Worm (Caenorhabditis elegans) whole organism, L1 larva: ENCODE data around the gene tram-1.

Source experiments
- C16A3.4 ChIP-seq: fragments of 150-350 bp; optimal IDR thresholded peaks from 2 replicates; lab custom pipeline; 2014; ENCODE audit warnings: missing biosample characterization, missing genetic modification characterization
- F16B12.6 ChIP-seq: fragments of 150-350 bp; optimal IDR thresholded peaks from 2 replicates; lab custom pipeline; 2014; ENCODE audit warnings: missing biosample characterization, missing genetic modification characterization
- Y116A8C.19 ChIP-seq: sonication (generic microtip); optimal IDR thresholded peaks from 2 replicates; lab custom pipeline; 2016; ENCODE audit warnings: missing compliant biosample characterization, missing genetic modification characterization, borderline replicate concordance
- aly-2 ChIP-seq: fragments of 150-350 bp; optimal IDR thresholded peaks from 2 replicates; lab custom pipeline; 2014; ENCODE audit warnings: missing biosample characterization, missing genetic modification characterization
- blmp-1 ChIP-seq: fragments of 150-350 bp; optimal IDR thresholded peaks from 2 replicates; lab custom pipeline; 2014; ENCODE audit warnings: missing biosample characterization, missing genetic modification characterization
- ceh-82 ChIP-seq, 3 experiments: fragments of 150-350 bp in 1 of 3; sonication (generic microtip) in 2 of 3; optimal IDR thresholded peaks; 2 replicates each; lab custom pipeline; 2014 to 2017; ENCODE audit warnings: missing biosample characterization in 3 of 3, missing genetic modification characterization in 3 of 3
- ceh-88 ChIP-seq: fragments of 200-800 bp; sonication (Bioruptor generic); IDR thresholded peaks from 2 replicates; pipeline ENCODE4 v1.3.6; 2022; ENCODE audit warnings: missing genetic modification characterization, missing compliant biosample characterization
- dpl-1 ChIP-seq, 3 experiments: fragments of 150-350 bp in 2 of 3; sonication (generic microtip) in 1 of 3; optimal IDR thresholded peaks; 2 replicates each; lab custom pipeline; 2014 to 2017; ENCODE audit warnings: missing biosample characterization in 3 of 3, missing genetic modification characterization in 3 of 3, missing genetic modification reagents in 3 of 3
- dsc-1 ChIP-seq: sonication (generic microtip); optimal IDR thresholded peaks from 2 replicates; lab custom pipeline; 2016; ENCODE audit warnings: mild to moderate bottlenecking, missing genetic modification characterization, missing compliant biosample characterization
- efl-1 ChIP-seq, 4 experiments: fragments of 150-350 bp; optimal IDR thresholded peaks in 3 of 4; peaks in 1 of 4; 1 replicate in 1 of 4; 2 replicates in 3 of 4; lab custom pipeline; 2014; ENCODE audit warnings: missing biosample characterization in 2 of 4, missing genetic modification characterization in 2 of 4, missing genetic modification reagents in 2 of 4
- elt-2 ChIP-seq: sonication (generic microtip); optimal IDR thresholded peaks from 2 replicates; lab custom pipeline; 2016; ENCODE audit warnings: missing genetic modification characterization, mild to moderate bottlenecking, inconsistent platforms, missing compliant biosample characterization, missing genetic modification reagents
- elt-3 ChIP-seq, 6 experiments: fragments of 150-350 bp in 1 of 6; sonication (generic microtip); optimal IDR thresholded peaks; 2 replicates each; lab custom pipeline; 2017 to 2018; ENCODE audit warnings: missing biosample characterization in 6 of 6, missing genetic modification characterization in 6 of 6, inconsistent platforms in 1 of 6
- ets-5 ChIP-seq: fragments of 200-800 bp; sonication (Bioruptor generic); IDR thresholded peaks from 2 replicates; pipeline ENCODE4 v1.3.6; 2022; ENCODE audit warnings: missing genetic modification characterization, missing compliant biosample characterization
- fkh-10 ChIP-seq: sonication (generic microtip); optimal IDR thresholded peaks from 2 replicates; lab custom pipeline; 2017; ENCODE audit warnings: missing biosample characterization, missing genetic modification reagents, missing genetic modification characterization
- fkh-4 ChIP-seq: sonication (generic microtip); optimal IDR thresholded peaks from 2 replicates; lab custom pipeline; 2016; ENCODE audit warnings: missing compliant biosample characterization, missing genetic modification characterization, borderline replicate concordance
- fkh-8 ChIP-seq: sonication (generic microtip); optimal IDR thresholded peaks from 2 replicates; lab custom pipeline; 2016; ENCODE audit warnings: mild to moderate bottlenecking, missing genetic modification characterization, missing compliant biosample characterization
- irx-1 ChIP-seq: sonication (generic microtip); optimal IDR thresholded peaks from 2 replicates; lab custom pipeline; 2016; ENCODE audit warnings: missing genetic modification characterization, missing compliant biosample characterization
- isw-1 ChIP-seq: fragments of 200-800 bp; sonication (Bioruptor generic); IDR thresholded peaks from 2 replicates; pipeline ENCODE4 v1.3.6; 2022; ENCODE audit warnings: missing genetic modification characterization, missing compliant biosample characterization
- jun-1 ChIP-seq: fragments of 150-350 bp; optimal IDR thresholded peaks from 2 replicates; lab custom pipeline; 2014; ENCODE audit warnings: missing biosample characterization, missing genetic modification reagents, missing genetic modification characterization
- lin-14 ChIP-seq: fragments of 200-800 bp; sonication (Bioruptor generic); optimal IDR thresholded peaks from 2 replicates; lab custom pipeline; 2018; ENCODE audit warnings: mild to moderate bottlenecking, missing genetic modification characterization, moderate library complexity, missing compliant biosample characterization
- lin-15B ChIP-seq: fragments of 150-350 bp; sonication (generic microtip); optimal IDR thresholded peaks from 3 replicates; lab custom pipeline; 2014; ENCODE audit warnings: missing biosample characterization, missing genetic modification characterization
- lin-35 ChIP-seq, 2 experiments: fragments of 150-350 bp; optimal IDR thresholded peaks; 2 replicates each; lab custom pipeline; 2014; ENCODE audit warnings: missing biosample characterization in 2 of 2, missing genetic modification characterization in 2 of 2, missing genetic modification reagents in 2 of 2
- lsy-2 ChIP-seq, 2 experiments: fragments of 150-350 bp; optimal IDR thresholded peaks; 2 replicates each; lab custom pipeline; 2014; ENCODE audit warnings: missing biosample characterization in 2 of 2, missing genetic modification characterization in 2 of 2
- mdl-1 ChIP-seq, 2 experiments: fragments of 150-350 bp; optimal IDR thresholded peaks; 2 replicates each; lab custom pipeline; 2014 to 2017; ENCODE audit warnings: missing biosample characterization in 2 of 2, missing genetic modification characterization in 2 of 2, inconsistent platforms in 1 of 2
- mep-1 ChIP-seq: fragments of 150-350 bp; optimal IDR thresholded peaks from 2 replicates; lab custom pipeline; 2014; ENCODE audit warnings: missing biosample characterization, missing genetic modification characterization
- nhr-11 ChIP-seq: fragments of 150-350 bp; optimal IDR thresholded peaks from 2 replicates; lab custom pipeline; 2014; ENCODE audit warnings: missing biosample characterization, missing genetic modification characterization
- nhr-12 ChIP-seq: sonication (generic microtip); optimal IDR thresholded peaks from 2 replicates; lab custom pipeline; 2017; ENCODE audit warnings: missing biosample characterization, missing genetic modification characterization
- nhr-19 ChIP-seq: fragments of 200-800 bp; sonication (Bioruptor generic); conservative IDR thresholded peaks from 2 replicates; pipeline ENCODE4 v1.3.6; 2022; ENCODE audit warnings: missing genetic modification characterization, missing compliant biosample characterization
- nhr-20 ChIP-seq: sonication (generic microtip); optimal IDR thresholded peaks from 2 replicates; lab custom pipeline; 2016; ENCODE audit warnings: mild to moderate bottlenecking, missing genetic modification characterization, missing compliant biosample characterization
- nhr-47 ChIP-seq: sonication (generic microtip); optimal IDR thresholded peaks from 2 replicates; lab custom pipeline; 2016; ENCODE audit warnings: mild to moderate bottlenecking, missing genetic modification characterization, moderate library complexity, missing compliant biosample characterization
- nhr-71 ChIP-seq: sonication (generic microtip); optimal IDR thresholded peaks from 2 replicates; lab custom pipeline; 2016; ENCODE audit warnings: mild to moderate bottlenecking, missing genetic modification characterization, moderate library complexity, missing compliant biosample characterization
- nhr-76 ChIP-seq: sonication (generic microtip); optimal IDR thresholded peaks from 2 replicates; lab custom pipeline; 2017; ENCODE audit warnings: missing biosample characterization, missing genetic modification characterization
- nhr-77 ChIP-seq: fragments of 150-350 bp; optimal IDR thresholded peaks from 2 replicates; lab custom pipeline; 2014; ENCODE audit warnings: missing biosample characterization, missing genetic modification characterization
- nhr-85 ChIP-seq: sonication (generic microtip); peaks from one replicate; lab custom pipeline; 2016; ENCODE audit warnings: missing genetic modification characterization, inconsistent platforms, missing compliant biosample characterization
- nhr-90 ChIP-seq: sonication (generic microtip); optimal IDR thresholded peaks from 2 replicates; lab custom pipeline; 2016; ENCODE audit warnings: mild to moderate bottlenecking, missing genetic modification characterization, missing compliant biosample characterization; ENCODE audit not compliant: poor library complexity
- rnt-1 ChIP-seq: sonication (generic microtip); optimal IDR thresholded peaks from 2 replicates; lab custom pipeline; 2016; ENCODE audit warnings: mild to moderate bottlenecking, missing genetic modification characterization, moderate library complexity, missing compliant biosample characterization
- skn-1 ChIP-seq: fragments of 150-350 bp; optimal IDR thresholded peaks from 2 replicates; lab custom pipeline; 2014; ENCODE audit warnings: missing biosample characterization, missing genetic modification characterization
- snpc-4 ChIP-seq: fragments of 150-350 bp; optimal IDR thresholded peaks from 2 replicates; lab custom pipeline; 2014; ENCODE audit warnings: missing biosample characterization, missing genetic modification characterization
- snu-23 ChIP-seq: sonication (generic microtip); optimal IDR thresholded peaks from 2 replicates; lab custom pipeline; 2016; ENCODE audit warnings: missing genetic modification characterization, missing compliant biosample characterization
- sox-4 ChIP-seq: sonication (generic microtip); optimal IDR thresholded peaks from 2 replicates; lab custom pipeline; 2016; ENCODE audit warnings: missing genetic modification characterization, missing compliant biosample characterization
- swsn-7 ChIP-seq: sonication (generic microtip); optimal IDR thresholded peaks from 2 replicates; lab custom pipeline; 2016; ENCODE audit warnings: missing genetic modification characterization, missing compliant biosample characterization
- tbx-2 ChIP-seq: sonication (generic microtip); optimal IDR thresholded peaks from 2 replicates; lab custom pipeline; 2016; ENCODE audit warnings: missing genetic modification characterization, missing compliant biosample characterization
- unc-130 ChIP-seq: fragments of 150-350 bp; optimal IDR thresholded peaks from 2 replicates; lab custom pipeline; 2017; ENCODE audit warnings: missing biosample characterization, missing genetic modification characterization, inconsistent platforms
- xbp-1 ChIP-seq: sonication (generic microtip); optimal IDR thresholded peaks from 2 replicates; lab custom pipeline; 2016; ENCODE audit warnings: missing genetic modification characterization, missing compliant biosample characterization
- zip-4 ChIP-seq: fragments of 200-800 bp; sonication (Bioruptor generic); optimal IDR thresholded peaks from 2 replicates; lab custom pipeline; 2018; ENCODE audit warnings: mild to moderate bottlenecking, missing genetic modification characterization, moderate library complexity, missing compliant biosample characterization

Gene tram-1

DNA sequence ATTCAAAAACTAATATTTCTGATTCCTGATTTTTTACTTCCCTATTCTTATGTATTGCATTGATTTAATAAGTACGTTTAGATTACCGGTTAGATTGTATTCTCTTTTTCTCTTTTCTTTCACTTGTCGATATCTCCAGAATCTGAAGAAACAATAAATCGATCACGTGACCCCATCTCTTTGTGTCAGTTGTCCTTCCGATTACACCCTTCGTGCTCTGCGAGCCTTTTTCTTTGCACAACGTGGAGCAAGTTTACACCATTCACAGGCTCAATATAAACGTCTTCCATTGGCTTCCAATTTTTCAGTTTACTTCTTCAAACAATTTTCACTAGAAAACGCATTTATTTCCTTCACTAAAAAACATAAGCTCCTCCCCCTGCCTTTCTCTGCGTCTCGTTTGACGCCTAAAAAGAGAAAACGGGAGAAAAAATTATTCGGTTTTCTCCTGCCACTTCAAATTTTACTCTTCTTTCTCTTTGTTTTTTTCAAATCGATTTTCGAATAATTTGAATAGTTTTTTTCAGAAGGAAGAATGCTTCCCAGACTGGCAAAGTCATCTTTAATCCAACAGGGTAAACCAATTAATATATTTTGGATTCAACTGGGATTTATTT lies 40.8 kb downstream of the tram-1 start, which contains the start of gene gta-1 (continued):
- peak; percentile 57 for TF ChIP-seq nhr-20 (tag; lab: Kevin White, UChicago)

DNA sequence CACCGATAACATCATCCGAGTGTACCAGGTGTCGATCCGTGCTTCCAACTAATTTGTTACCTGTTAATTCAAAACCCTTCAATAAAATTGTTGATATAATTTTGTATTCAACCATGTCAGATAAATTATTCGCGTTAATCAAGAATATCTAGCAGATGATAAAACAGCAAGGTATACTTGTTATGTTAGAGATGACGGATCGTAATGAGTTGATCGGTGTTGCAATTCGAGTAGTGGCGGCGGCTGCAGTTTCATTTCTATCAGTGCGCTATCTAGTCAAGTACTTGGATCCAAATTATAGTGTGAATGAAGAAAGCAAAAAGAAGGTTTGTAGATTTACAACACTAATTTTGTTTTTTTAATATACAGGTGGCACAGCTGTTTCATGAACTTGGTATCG lies 43.3 kb downstream of the tram-1 start, which contains the start of gene mspn-1:
mspn-1 (plus strand) TSS at position 190 of the 400 bp plus-strand sequence.
- no peak for TF ChIP-seq jun-1 (tag; lab: Kevin White, UChicago)
- TF ChIP-seq aly-2 (tag; lab: Kevin White, UChicago), result peak; percentile 27
- peak in 1 of 2 experiments; percentile 25 for TF ChIP-seq lsy-2 (tag; optimal IDR thresholded peaks at IDR 0.05; lab: Kevin White, UChicago)
- TF ChIP-seq skn-1, result no peak
- no peak for TF ChIP-seq nhr-12
- TF ChIP-seq tbx-2 (tag; lab: Kevin White, UChicago), result no peak

DNA sequence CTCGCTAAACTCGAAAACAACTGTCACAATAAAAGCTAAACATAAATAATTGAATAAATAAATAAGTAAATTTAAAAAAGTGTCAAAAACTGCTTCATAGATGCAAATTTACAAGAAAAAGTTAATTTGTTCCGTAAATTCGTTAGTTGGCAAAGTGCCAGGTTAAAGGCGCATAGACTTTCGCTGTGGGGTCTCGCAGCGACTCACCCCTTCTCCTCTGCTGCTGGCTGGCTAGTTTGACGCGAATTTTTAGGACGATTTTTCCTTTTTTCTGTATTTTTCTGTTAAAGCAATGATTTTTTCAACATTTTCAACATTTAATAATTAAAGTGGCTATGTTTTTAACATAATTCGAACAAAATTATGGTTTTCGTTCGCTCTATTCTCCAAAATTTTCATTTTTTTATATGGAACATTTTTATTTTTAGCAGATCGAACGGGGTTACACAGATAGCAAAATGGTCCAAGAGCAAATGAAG lies 44.8 kb downstream of the tram-1 start, which contains the start of gene rack-1:
rack-1 (plus strand) TSS at position 429 of the 479 bp plus-strand sequence.
- peak; percentile 26 for TF ChIP-seq skn-1
- TF ChIP-seq Y116A8C.19, result no peak
- TF ChIP-seq lin-35 (GFP tag; optimal IDR thresholded peaks at IDR 0.05; lab: Kevin White, UChicago), result peak; percentile 66 to 70
- TF ChIP-seq nhr-77, result peak; percentile 21
- TF ChIP-seq unc-130, result peak; percentile 58
- TF ChIP-seq snpc-4 (tag; lab: Kevin White, UChicago), result peak; percentile 15
- TF ChIP-seq fkh-10, result no peak
- peak; percentile 64 for TF ChIP-seq mep-1 (tag; lab: Kevin White, UChicago)
- peak; percentile 48 to 71 (median 52) for TF ChIP-seq dpl-1 (GFP tag; optimal IDR thresholded peaks at IDR 0.05; lab: Kevin White, UChicago)
- no peak for TF ChIP-seq ceh-88
- no peak for TF ChIP-seq zip-4 (GFP tag; lab: Kevin White, UChicago)
- peak; percentile 59 for TF ChIP-seq xbp-1
- TF ChIP-seq F16B12.6 (tag; lab: Kevin White, UChicago), result peak; percentile 39
- TF ChIP-seq isw-1 (GFP tag; lab: Robert Waterston, UW), result peak; percentile 7; the same call in 1 of the 2 replicates
- peak; percentile 68 to 72 for TF ChIP-seq efl-1 (optimal IDR thresholded peaks at IDR 0.05; lab: Kevin White, UChicago)
- peak; percentile 65 to 93 for TF ChIP-seq efl-1 (GFP tag; optimal IDR thresholded peaks at IDR 0.05 in 1 of 2; lab: Kevin White, UChicago)
- peak; percentile 65 for TF ChIP-seq nhr-20 (tag; lab: Kevin White, UChicago)
- peak; percentile 76 for TF ChIP-seq nhr-85
- peak; percentile 41 for TF ChIP-seq jun-1 (tag; lab: Kevin White, UChicago)
- peak in 1 of 6 experiments; percentile 51 for TF ChIP-seq elt-3 (tag; optimal IDR thresholded peaks at IDR 0.05; lab: Kevin White, UChicago)
- peak; percentile 58 for TF ChIP-seq fkh-8 (tag; lab: Kevin White, UChicago)
- TF ChIP-seq dsc-1 (tag; lab: Kevin White, UChicago), result peak; percentile 35
- peak; percentile 68 for TF ChIP-seq snu-23
- TF ChIP-seq lin-14 (GFP tag; lab: Kevin White, UChicago), result peak; percentile 71
- TF ChIP-seq irx-1 (tag; lab: Kevin White, UChicago), result peak; percentile 17
- peak; percentile 60 for TF ChIP-seq C16A3.4 (tag; lab: Kevin White, UChicago)
- TF ChIP-seq blmp-1 (tag; lab: Kevin White, UChicago), result peak; percentile 47
- TF ChIP-seq ets-5 (GFP tag; lab: Robert Waterston, UW), result no peak
- peak; percentile 29; the same call in 1 of the 2 replicates for TF ChIP-seq nhr-19 (GFP tag; lab: Robert Waterston, UW)
- TF ChIP-seq mdl-1 (tag; optimal IDR thresholded peaks at IDR 0.05; lab: Kevin White, UChicago), result peak in 1 of 2 experiments; percentile 38
- TF ChIP-seq nhr-71, result peak; percentile 74
- no peak for TF ChIP-seq nhr-11 (tag; lab: Kevin White, UChicago)
- peak; percentile 19 for TF ChIP-seq elt-2 (tag; lab: Kevin White, UChicago)
- TF ChIP-seq swsn-7 (tag; lab: Kevin White, UChicago), result peak; percentile 50
- TF ChIP-seq lsy-2 (tag; optimal IDR thresholded peaks at IDR 0.05; lab: Kevin White, UChicago), result peak; percentile 67 to 84
- peak; percentile 47 for TF ChIP-seq tbx-2 (tag; lab: Kevin White, UChicago)
- peak; percentile 46 for TF ChIP-seq rnt-1 (tag; lab: Kevin White, UChicago)
- TF ChIP-seq ceh-82 (tag; optimal IDR thresholded peaks at IDR 0.05; lab: Kevin White, UChicago), result peak in 2 of 3 experiments; percentile 32 to 75
- TF ChIP-seq lin-15B (tag; lab: Kevin White, UChicago), result peak; percentile 31
- TF ChIP-seq fkh-4 (tag; lab: Kevin White, UChicago), result no peak
- no peak for TF ChIP-seq sox-4
- TF ChIP-seq nhr-76 (tag; lab: Kevin White, UChicago), result no peak
- TF ChIP-seq nhr-47 (tag; lab: Kevin White, UChicago), result peak; percentile 59
- peak; percentile 31 for TF ChIP-seq nhr-90
